Fruit fly (Drosophila melanogaster): ENCODE results near the gene CG14316.

DNA sequence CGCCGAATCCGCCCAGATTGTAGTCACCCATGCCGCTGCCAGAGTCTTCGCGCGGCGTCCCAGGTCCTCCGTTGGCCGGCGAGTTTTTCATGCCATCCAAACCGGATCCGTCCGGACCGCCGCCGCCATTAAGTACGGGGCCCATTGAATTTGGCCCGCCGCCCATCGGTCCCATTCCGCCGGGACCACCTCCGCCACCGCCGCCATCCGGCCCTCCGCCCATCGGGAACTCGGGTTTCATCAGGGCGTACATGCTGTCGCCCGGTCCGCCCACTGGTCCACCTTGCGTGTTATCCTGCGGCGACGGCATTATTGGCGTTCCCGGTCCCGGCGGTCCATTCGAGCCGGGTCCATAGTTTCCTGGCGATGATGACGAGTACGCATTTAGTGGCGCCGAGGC is 43.4 kb downstream of the CG14316 start:
- TF ChIP-seq gl (tag; optimal IDR thresholded peaks at IDR 0.05) (no peak), CG14655 (GFP tag; optimal IDR thresholded peaks at IDR 0.05) (no peak), EcR (GFP tag; optimal IDR thresholded peaks at IDR 0.05) (no peak), CG34367 (tag; optimal IDR thresholded peaks at IDR 0.05) (no peak)

All from whole organism, pupa.